Worm (Caenorhabditis elegans): ENCODE data around the gene pept-2.
A peak's percentile ranks its signal among the peaks of the same experiment; 100 is the strongest.

Gene pept-2

ce11 chrIV:10826029-10826428 is 35.6 kb downstream of the pept-2 start:
- TF ChIP-seq sea-2 (GFP tag; IDR thresholded peaks at IDR 0.05): no peak
- TF ChIP-seq ztf-26 (tag; optimal IDR thresholded peaks at IDR 0.05): peak; percentile 4

ce11 chrIV:10828049-10828448 is 37.6 kb downstream of the pept-2 start, which contains the start of gene npax-3:
TSS of gene npax-3 (minus strand) at chrIV:10828149.
- no peak for TF ChIP-seq hlh-12 (tag; optimal IDR thresholded peaks at IDR 0.05)
- TF ChIP-seq D2030.7 (GFP tag; IDR thresholded peaks at IDR 0.05): no peak
- TF ChIP-seq B0035.1 (tag; optimal IDR thresholded peaks at IDR 0.05): no peak
- TF ChIP-seq Y56A3A.18 (GFP tag; IDR thresholded peaks at IDR 0.05): no peak
- no peak for TF ChIP-seq zim-3 (tag; optimal IDR thresholded peaks at IDR 0.05)
- TF ChIP-seq xnd-1 (tag; optimal IDR thresholded peaks at IDR 0.05): no peak
- no peak for TF ChIP-seq hmg-20 (GFP tag; IDR thresholded peaks at IDR 0.05)
- TF ChIP-seq ceh-100 (GFP tag; IDR thresholded peaks at IDR 0.05): no peak

ce11 chrIV:10832148-10832547 is 41.7 kb downstream of the pept-2 start, which contains the start of gene best-15:
TSS of gene best-15 (minus strand) at chrIV:10832248.
- TF ChIP-seq pha-4 (tag; optimal IDR thresholded peaks at IDR 0.05): no peak
- TF ChIP-seq pbrm-1 (GFP tag; IDR thresholded peaks at IDR 0.05): no peak
- no peak for TF ChIP-seq F57A8.1 (GFP tag; optimal IDR thresholded peaks at IDR 0.05)
- no peak for TF ChIP-seq C17E4.6 (GFP tag; IDR thresholded peaks at IDR 0.05)
- no peak for TF ChIP-seq hsf-1 (GFP tag; IDR thresholded peaks at IDR 0.05)
- no peak for TF ChIP-seq ztf-3 (GFP tag; optimal IDR thresholded peaks at IDR 0.05)
- TF ChIP-seq dox-1 (GFP tag; IDR thresholded peaks at IDR 0.05): no peak
- TF ChIP-seq Y95B8A.8 (GFP tag; IDR thresholded peaks at IDR 0.05): no peak
- TF ChIP-seq F37B4.10 (GFP tag; IDR thresholded peaks at IDR 0.05): no peak
- TF ChIP-seq attf-6 (GFP tag; IDR thresholded peaks at IDR 0.05): no peak
- no peak for TF ChIP-seq ztf-18 (tag; optimal IDR thresholded peaks at IDR 0.05)
- no peak for TF ChIP-seq K12H6.12 (tag; optimal IDR thresholded peaks at IDR 0.05)
- TF ChIP-seq nhr-179 (tag; optimal IDR thresholded peaks at IDR 0.05): no peak
- no peak for TF ChIP-seq madf-8 (GFP tag; conservative IDR thresholded peaks at IDR 0.05)
- no peak for TF ChIP-seq cebp-2 (GFP tag; IDR thresholded peaks at IDR 0.05)
- no peak for TF ChIP-seq hrde-1 (tag; optimal IDR thresholded peaks at IDR 0.05; ENCODE audit: borderline replicate concordance)
- no peak for TF ChIP-seq unc-130 (GFP tag; optimal IDR thresholded peaks at IDR 0.05)

- TF ChIP-seq akir-1 (GFP tag; optimal IDR thresholded peaks at IDR 0.05) (no peak), dox-1 (GFP tag; IDR thresholded peaks at IDR 0.05) (peak; percentile 40), rcor-1 (GFP tag; IDR thresholded peaks at IDR 0.05) (peak; percentile 31; the same call in 1 of the 2 replicates), ceh-79 (tag; optimal IDR thresholded peaks at IDR 0.05) (no peak), D2030.7 (GFP tag; IDR thresholded peaks at IDR 0.05) (0 out of 2 replicates have a peak, but pooled peaks have one; percentile 12), let-526 (GFP tag; IDR thresholded peaks at IDR 0.05) (no peak), C17E4.6 (GFP tag; IDR thresholded peaks at IDR 0.05) (0 out of 2 replicates have a peak, but pooled peaks have one; percentile 46), Y53G8AR.9 (GFP tag; conservative IDR thresholded peaks at IDR 0.05) (peak; percentile 73; the same call in 1 of the 2 replicates), hmg-1.2 (GFP tag; IDR thresholded peaks at IDR 0.05) (peak; percentile 16; the same call in 1 of the 2 replicates), pbrm-1 (GFP tag; IDR thresholded peaks at IDR 0.05) (no peak), pha-4 (tag; optimal IDR thresholded peaks at IDR 0.05) (no peak), ceh-100 (GFP tag; IDR thresholded peaks at IDR 0.05) (0 out of 2 replicates have a peak, but pooled peaks have one; percentile 15), hlh-26 (GFP tag; conservative IDR thresholded peaks at IDR 0.05) (no peak), attf-3 (GFP tag; conservative IDR thresholded peaks at IDR 0.05) (peak; percentile 27; the same call in 1 of the 2 replicates), nfyb-1 (GFP tag; IDR thresholded peaks at IDR 0.05) (peak; percentile 18; the same call in 1 of the 2 replicates), him-1 (tag; optimal IDR thresholded peaks at IDR 0.05) (no peak), nhr-80 (tag; optimal IDR thresholded peaks at IDR 0.05) (no peak), ama-1 (optimal IDR thresholded peaks at IDR 0.05) (no peak), ama-1 (GFP tag; optimal IDR thresholded peaks at IDR 0.05) (peak in 1 of 2 experiments; percentile 28), egl-44 (GFP tag; IDR thresholded peaks at IDR 0.05) (0 out of 2 replicates have a peak, but pooled peaks have one; percentile 36), F37B4.10 (GFP tag; IDR thresholded peaks at IDR 0.05) (no peak), ztf-25 (GFP tag; IDR thresholded peaks at IDR 0.05) (no peak), F39B2.1 (GFP tag; IDR thresholded peaks at IDR 0.05) (0 out of 2 replicates have a peak, but pooled peaks have one; percentile 7), ceh-27 (GFP tag; optimal IDR thresholded peaks at IDR 0.05) (no peak), nhr-27 (tag; optimal IDR thresholded peaks at IDR 0.05) (no peak)
These were observed 51.8 kb downstream of the pept-2 start for ce11 chrIV:10842232-10842631.
